Worm (Caenorhabditis elegans) whole organism, young adult: ENCODE results near the gene fbxa-82.

Experiments used
- B0261.1 ChIP-seq: sonication (generic microtip); optimal IDR thresholded peaks from 2 replicates; lab custom pipeline; 2016; ENCODE audit warnings: mild to moderate bottlenecking, missing genetic modification characterization, moderate library complexity, missing compliant biosample characterization
- B0336.3 ChIP-seq: fragments of 200-800 bp; sonication (Bioruptor generic); IDR thresholded peaks from 2 replicates; pipeline ENCODE4 v1.3.6; 2022; ENCODE audit warnings: missing genetic modification characterization, missing compliant biosample characterization
- C06A6.2 ChIP-seq: fragments of 200-800 bp; sonication (Bioruptor generic); conservative IDR thresholded peaks from 2 replicates; pipeline ENCODE4 v1.3.6; 2022; ENCODE audit warnings: missing genetic modification characterization, missing compliant biosample characterization
- F10E7.11 ChIP-seq: sonication (generic microtip); optimal IDR thresholded peaks from 2 replicates; lab custom pipeline; 2017; ENCODE audit warnings: mild to moderate bottlenecking, missing genetic modification characterization, moderate library complexity, missing compliant biosample characterization
- F33H1.4 ChIP-seq: fragments of 200-800 bp; sonication (Bioruptor generic); IDR thresholded peaks from 2 replicates; pipeline ENCODE4 v1.3.6; 2022; ENCODE audit warnings: missing genetic modification reagents, missing genetic modification characterization, missing compliant biosample characterization
- F57C9.4 ChIP-seq: sonication (generic microtip); optimal IDR thresholded peaks from 2 replicates; lab custom pipeline; 2017; ENCODE audit warnings: mild to moderate bottlenecking, missing genetic modification characterization, missing compliant biosample characterization
- K11D2.4 ChIP-seq: fragments of 200-800 bp; sonication (Bioruptor generic); IDR thresholded peaks from 2 replicates; pipeline ENCODE4 v1.3.6; 2022; ENCODE audit warnings: missing genetic modification reagents, missing genetic modification characterization, missing compliant biosample characterization
- K12H6.12 ChIP-seq: fragments of 200-800 bp; sonication (Bioruptor generic); optimal IDR thresholded peaks from 2 replicates; lab custom pipeline; 2018; ENCODE audit warnings: mild to moderate bottlenecking, missing genetic modification characterization, missing compliant biosample characterization
- T07F8.4 ChIP-seq: sonication (generic microtip); optimal IDR thresholded peaks from 2 replicates; lab custom pipeline; 2016; ENCODE audit warnings: mild to moderate bottlenecking, missing genetic modification characterization, moderate library complexity, missing compliant biosample characterization
- T26A5.8 ChIP-seq: sonication (generic microtip); optimal IDR thresholded peaks from 2 replicates; lab custom pipeline; 2016; ENCODE audit warnings: missing genetic modification characterization, missing compliant biosample characterization
- Y56A3A.18 ChIP-seq: fragments of 200-800 bp; sonication (Bioruptor generic); IDR thresholded peaks from 2 replicates; pipeline ENCODE4 v1.3.6; 2022; ENCODE audit warnings: missing genetic modification reagents, missing genetic modification characterization, missing compliant biosample characterization
- akir-1 ChIP-seq: fragments of 200-800 bp; sonication (Bioruptor generic); optimal IDR thresholded peaks from 2 replicates; lab custom pipeline; 2018; ENCODE audit warnings: mild to moderate bottlenecking, missing genetic modification characterization, moderate library complexity, missing compliant biosample characterization
- ama-1 ChIP-seq, 3 experiments: fragments of 150-350 bp in 1 of 3; sonication (generic microtip) in 2 of 3; optimal IDR thresholded peaks; 2 replicates each; lab custom pipeline; 2014 to 2018; ENCODE audit warnings: missing biosample characterization in 2 of 3, missing genetic modification characterization in 2 of 3, missing genetic modification reagents in 2 of 3
- aptf-2 ChIP-seq: fragments of 200-800 bp; sonication (Bioruptor generic); conservative IDR thresholded peaks from 2 replicates; pipeline ENCODE4 v1.3.6; 2022; ENCODE audit warnings: missing genetic modification reagents, missing genetic modification characterization, missing compliant biosample characterization
- aptf-3 ChIP-seq: fragments of 200-800 bp; sonication (Bioruptor generic); IDR thresholded peaks from 2 replicates; pipeline ENCODE4 v1.3.6; 2022; ENCODE audit warnings: missing genetic modification characterization, missing compliant biosample characterization
- atf-7 ChIP-seq: sonication (generic microtip); optimal IDR thresholded peaks from 2 replicates; lab custom pipeline; 2017; ENCODE audit warnings: mild to moderate bottlenecking, missing genetic modification characterization, missing compliant biosample characterization
- bed-2 ChIP-seq: fragments of 200-800 bp; sonication (Bioruptor generic); IDR thresholded peaks from 2 replicates; pipeline ENCODE4 v1.3.6; 2022; ENCODE audit warnings: missing genetic modification reagents, missing genetic modification characterization, missing compliant biosample characterization
- ccch-3 ChIP-seq: fragments of 200-800 bp; sonication (Bioruptor generic); optimal IDR thresholded peaks from 2 replicates; lab custom pipeline; 2018; ENCODE audit warnings: mild to moderate bottlenecking, missing genetic modification characterization, missing compliant biosample characterization
- ceh-91 ChIP-seq: fragments of 200-800 bp; sonication (Bioruptor generic); IDR thresholded peaks from 2 replicates; pipeline ENCODE4 v1.3.6; 2022; ENCODE audit warnings: missing genetic modification reagents, missing genetic modification characterization, missing compliant biosample characterization
- die-1 ChIP-seq: sonication (generic microtip); optimal IDR thresholded peaks from 2 replicates; lab custom pipeline; 2016; ENCODE audit warnings: missing genotype, mild to moderate bottlenecking, missing genetic modification characterization, missing compliant biosample characterization
- dpff-1 ChIP-seq: sonication (generic microtip); optimal IDR thresholded peaks from 2 replicates; lab custom pipeline; 2017; ENCODE audit warnings: mild to moderate bottlenecking, missing genetic modification characterization, missing compliant biosample characterization
- dpl-1 ChIP-seq: fragments of 150-350 bp; optimal IDR thresholded peaks from 2 replicates; lab custom pipeline; 2014; ENCODE audit warnings: missing biosample characterization, missing genetic modification reagents, missing genetic modification characterization
- efl-1 ChIP-seq: fragments of 150-350 bp; optimal IDR thresholded peaks from 2 replicates; lab custom pipeline; 2014; ENCODE audit warnings: missing biosample characterization, missing genetic modification reagents, missing genetic modification characterization
- egl-18 ChIP-seq: fragments of 200-800 bp; sonication (Bioruptor generic); IDR thresholded peaks from 2 replicates; pipeline ENCODE4 v1.3.6; 2022; ENCODE audit warnings: missing genetic modification reagents, missing genetic modification characterization, missing compliant biosample characterization
- ets-4 ChIP-seq: fragments of 200-800 bp; sonication (Bioruptor generic); optimal IDR thresholded peaks from 2 replicates; lab custom pipeline; 2018; ENCODE audit warnings: mild to moderate bottlenecking, missing genetic modification characterization, missing compliant biosample characterization
- hrde-1 ChIP-seq: sonication (generic microtip); optimal IDR thresholded peaks from 2 replicates; lab custom pipeline; 2016; ENCODE audit warnings: missing genetic modification characterization, mild to moderate bottlenecking, missing compliant biosample characterization, moderate library complexity, missing genotype, missing genetic modification reagents, borderline replicate concordance
- hsf-1 ChIP-seq: fragments of 200-800 bp; sonication (Bioruptor generic); IDR thresholded peaks from 2 replicates; pipeline ENCODE4 v1.3.6; 2022; ENCODE audit warnings: missing genetic modification reagents, missing genetic modification characterization, missing compliant biosample characterization
- lag-1 ChIP-seq: fragments of 200-800 bp; sonication (Bioruptor generic); IDR thresholded peaks from 2 replicates; pipeline ENCODE4 v1.3.6; 2022; ENCODE audit warnings: missing genetic modification reagents, missing genetic modification characterization, missing compliant biosample characterization
- let-526 ChIP-seq: fragments of 200-800 bp; sonication (Bioruptor generic); IDR thresholded peaks from 2 replicates; pipeline ENCODE4 v1.3.6; 2022; ENCODE audit warnings: missing genetic modification reagents, missing genetic modification characterization, missing compliant biosample characterization
- lin-26 ChIP-seq: fragments of 200-800 bp; sonication (Bioruptor generic); IDR thresholded peaks from 2 replicates; pipeline ENCODE4 v1.3.6; 2022; ENCODE audit warnings: missing genetic modification reagents, missing genetic modification characterization, missing compliant biosample characterization
- lin-35 ChIP-seq, 3 experiments: fragments of 150-350 bp in 2 of 3; sonication (generic microtip) in 1 of 3; optimal IDR thresholded peaks; 2 replicates each; lab custom pipeline; 2014 to 2018; ENCODE audit warnings: missing biosample characterization in 3 of 3, missing genetic modification characterization in 3 of 3, missing genetic modification reagents in 3 of 3
- lin-40 ChIP-seq: sonication (generic microtip); optimal IDR thresholded peaks from 2 replicates; lab custom pipeline; 2016; ENCODE audit warnings: missing genetic modification characterization, mild to moderate bottlenecking, missing compliant biosample characterization, missing genotype, missing genetic modification reagents
- lin-54 ChIP-seq: fragments of 200-800 bp; sonication (Bioruptor generic); optimal IDR thresholded peaks from 2 replicates; lab custom pipeline; 2018; ENCODE audit warnings: mild to moderate bottlenecking, missing genetic modification characterization, missing compliant biosample characterization
- lsl-1 ChIP-seq: fragments of 200-800 bp; sonication (Bioruptor generic); optimal IDR thresholded peaks from 2 replicates; lab custom pipeline; 2018; ENCODE audit warnings: mild to moderate bottlenecking, missing genetic modification characterization, moderate library complexity, missing compliant biosample characterization
- madf-6 ChIP-seq: fragments of 200-800 bp; sonication (Bioruptor generic); IDR thresholded peaks from 2 replicates; pipeline ENCODE4 v1.3.6; 2022; ENCODE audit warnings: missing genetic modification reagents, missing genetic modification characterization, missing compliant biosample characterization
- madf-8 ChIP-seq: fragments of 200-800 bp; sonication (Bioruptor generic); conservative IDR thresholded peaks from 2 replicates; pipeline ENCODE4 v1.3.6; 2022; ENCODE audit warnings: missing genetic modification reagents, missing genetic modification characterization, missing compliant biosample characterization
- nfya-1 ChIP-seq: sonication (generic microtip); optimal IDR thresholded peaks from 2 replicates; lab custom pipeline; 2017; ENCODE audit warnings: antibody characterized with exemption, missing compliant biosample characterization, missing genetic modification characterization, borderline replicate concordance; ENCODE audit not compliant: insufficient read depth
- nfyb-1 ChIP-seq: fragments of 200-800 bp; sonication (Bioruptor generic); IDR thresholded peaks from 2 replicates; pipeline ENCODE4 v1.3.6; 2022; ENCODE audit warnings: missing genetic modification reagents, missing genetic modification characterization, missing compliant biosample characterization
- pha-4 ChIP-seq: fragments of 150-350 bp; sonication (generic microtip); optimal IDR thresholded peaks from 2 replicates; lab custom pipeline; 2014; ENCODE audit warnings: missing biosample characterization, missing genetic modification reagents, missing genetic modification characterization
- sdz-38 ChIP-seq: sonication (generic microtip); optimal IDR thresholded peaks from 2 replicates; lab custom pipeline; 2016; ENCODE audit warnings: missing genotype, missing genetic modification characterization, missing compliant biosample characterization
- snpc-1.1 ChIP-seq: sonication (generic microtip); optimal IDR thresholded peaks from 2 replicates; lab custom pipeline; 2017; ENCODE audit warnings: missing genetic modification characterization, mild to moderate bottlenecking, missing compliant biosample characterization, antibody characterized with exemption, moderate library complexity, missing genotype, missing genetic modification reagents; ENCODE audit not compliant: insufficient read depth
- tbp1 ChIP-seq: fragments of 200-800 bp; sonication (Bioruptor generic); optimal IDR thresholded peaks from 2 replicates; lab custom pipeline; 2018; ENCODE audit warnings: mild to moderate bottlenecking, missing genetic modification characterization, missing compliant biosample characterization
- tbx-9 ChIP-seq: sonication (generic microtip); optimal IDR thresholded peaks from 2 replicates; lab custom pipeline; 2016; ENCODE audit warnings: borderline replicate concordance, missing genetic modification characterization, inconsistent platforms, missing compliant biosample characterization
- ztf-18 ChIP-seq: sonication (generic microtip); optimal IDR thresholded peaks from 2 replicates; lab custom pipeline; 2016; ENCODE audit warnings: missing genotype, mild to moderate bottlenecking, missing genetic modification characterization, missing compliant biosample characterization
- ztf-22 ChIP-seq: fragments of 200-800 bp; sonication (Bioruptor generic); optimal IDR thresholded peaks from 2 replicates; lab custom pipeline; 2018; ENCODE audit warnings: mild to moderate bottlenecking, missing genetic modification characterization, moderate library complexity, missing compliant biosample characterization
- ztf-26 ChIP-seq: sonication (generic microtip); optimal IDR thresholded peaks from 2 replicates; lab custom pipeline; 2017; ENCODE audit warnings: missing genetic modification characterization, missing compliant biosample characterization

Gene fbxa-82

DNA sequence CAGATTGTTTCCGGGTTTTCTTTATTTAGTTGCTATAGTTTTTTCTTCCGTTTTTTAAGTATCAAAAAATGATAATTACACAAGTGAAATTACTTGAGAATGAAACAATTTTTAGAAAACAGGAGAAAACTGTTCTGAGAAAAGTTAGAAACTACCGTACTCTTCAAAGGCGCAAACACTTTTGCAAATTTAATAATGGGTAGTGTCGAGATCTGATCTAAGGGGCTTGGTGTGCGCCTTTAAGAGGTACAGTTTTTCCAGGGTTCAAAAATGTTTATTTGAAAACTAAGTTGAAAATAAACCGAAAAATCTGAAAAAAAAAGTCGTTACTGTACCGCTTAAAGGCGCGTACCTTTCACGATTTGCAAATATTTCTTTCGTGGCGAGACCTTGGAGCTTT, 8.3 kb upstream of the fbxa-82 start:
- TF ChIP-seq nfya-1 (tag; lab: Kevin White, UChicago) (no peak), C06A6.2 (GFP tag; lab: Robert Waterston, UW) (no peak), hrde-1 (tag; lab: Kevin White, UChicago) (no peak), efl-1 (no peak), madf-8 (GFP tag; lab: Robert Waterston, UW) (no peak), lsl-1 (GFP tag; lab: Kevin White, UChicago) (peak; percentile 77), F33H1.4 (GFP tag; lab: Robert Waterston, UW) (peak; percentile 55; the same call in 1 of the 2 replicates), F57C9.4 (tag; lab: Kevin White, UChicago) (no peak), K11D2.4 (GFP tag; lab: Robert Waterston, UW) (no peak)

DNA sequence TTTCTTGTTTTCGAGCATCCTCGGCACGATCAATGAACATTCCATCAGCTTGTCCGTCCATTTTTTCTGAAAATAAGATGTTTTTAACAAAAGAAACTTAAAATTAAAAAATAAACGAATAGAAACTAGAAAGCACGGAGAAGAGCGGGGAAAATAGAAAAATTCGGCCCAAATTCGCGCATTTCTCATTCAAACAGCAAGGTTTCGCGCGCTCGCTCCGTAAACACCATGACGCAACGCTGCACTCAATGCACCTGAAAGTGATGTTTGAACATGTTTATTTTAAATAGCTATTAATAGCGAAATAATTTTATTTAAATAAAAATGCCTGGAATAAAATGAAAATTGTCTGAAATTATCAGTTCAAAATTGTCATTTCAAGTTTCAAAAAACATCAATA, 7.2 kb upstream of the fbxa-82 start, which contains the start of the genes mcm-3 and C25D7.15:
Gene mcm-3, minus strand, starts transcription at position 66 of the 400 bp plus-strand sequence.
Gene C25D7.15, plus strand, starts transcription at position 275 of the 400 bp plus-strand sequence.
- TF ChIP-seq ztf-26 (no peak), atf-7 (tag; lab: Kevin White, UChicago) (no peak), K12H6.12 (tag; lab: Kevin White, UChicago) (no peak), ama-1 (optimal IDR thresholded peaks at IDR 0.05; lab: Kevin White, UChicago) (no peak), ama-1 (GFP tag; optimal IDR thresholded peaks at IDR 0.05; lab: Kevin White, UChicago) (no peak), ccch-3 (GFP tag; lab: Kevin White, UChicago) (no peak), lin-26 (GFP tag; lab: Robert Waterston, UW) (no peak), aptf-2 (GFP tag; lab: Robert Waterston, UW) (no peak), ztf-18 (tag; lab: Kevin White, UChicago) (peak; percentile 7), lin-40 (tag; lab: Kevin White, UChicago) (no peak), snpc-1.1 (tag; lab: Kevin White, UChicago) (peak; percentile 46), Y56A3A.18 (GFP tag; lab: Robert Waterston, UW) (no peak), B0336.3 (GFP tag; lab: Robert Waterston, UW) (peak; percentile 50; the same call in 1 of the 2 replicates), akir-1 (GFP tag; lab: Kevin White, UChicago) (no peak), die-1 (tag; lab: Kevin White, UChicago) (no peak), lin-35 (GFP tag; optimal IDR thresholded peaks at IDR 0.05; lab: Kevin White, UChicago) (peak in 2 of 3 experiments; percentile 45 to 62), ceh-91 (GFP tag; lab: Robert Waterston, UW) (peak; percentile 89), T07F8.4 (no peak), ztf-22 (no peak), pha-4 (tag; lab: Kevin White, UChicago) (no peak), ets-4 (no peak), nfyb-1 (GFP tag; lab: Robert Waterston, UW) (no peak), lin-54 (peak; percentile 80), aptf-3 (GFP tag; lab: Robert Waterston, UW) (no peak), egl-18 (no peak), bed-2 (GFP tag; lab: Robert Waterston, UW) (no peak), hsf-1 (GFP tag; lab: Robert Waterston, UW) (peak; percentile 87), lag-1 (GFP tag; lab: Robert Waterston, UW) (no peak), F10E7.11 (tag; lab: Kevin White, UChicago) (no peak), F57C9.4 (tag; lab: Kevin White, UChicago) (no peak), B0261.1 (tag; lab: Kevin White, UChicago) (no peak), T26A5.8 (tag; lab: Kevin White, UChicago) (no peak), madf-6 (GFP tag; lab: Robert Waterston, UW) (peak; percentile 97), sdz-38 (tag; lab: Kevin White, UChicago) (no peak), nfya-1 (tag; lab: Kevin White, UChicago) (no peak), lsl-1 (GFP tag; lab: Kevin White, UChicago) (peak; percentile 78), tbx-9 (tag; lab: Kevin White, UChicago) (no peak), tbp1 (GFP tag; lab: Kevin White, UChicago) (peak; percentile 55), dpl-1 (GFP tag; lab: Kevin White, UChicago) (peak; percentile 89), dpff-1 (tag; lab: Kevin White, UChicago) (no peak), let-526 (no peak), hrde-1 (tag; lab: Kevin White, UChicago) (no peak)
